Worm (Caenorhabditis elegans): ENCODE data around the gene spp-9.

spp-9 gene

DNA sequence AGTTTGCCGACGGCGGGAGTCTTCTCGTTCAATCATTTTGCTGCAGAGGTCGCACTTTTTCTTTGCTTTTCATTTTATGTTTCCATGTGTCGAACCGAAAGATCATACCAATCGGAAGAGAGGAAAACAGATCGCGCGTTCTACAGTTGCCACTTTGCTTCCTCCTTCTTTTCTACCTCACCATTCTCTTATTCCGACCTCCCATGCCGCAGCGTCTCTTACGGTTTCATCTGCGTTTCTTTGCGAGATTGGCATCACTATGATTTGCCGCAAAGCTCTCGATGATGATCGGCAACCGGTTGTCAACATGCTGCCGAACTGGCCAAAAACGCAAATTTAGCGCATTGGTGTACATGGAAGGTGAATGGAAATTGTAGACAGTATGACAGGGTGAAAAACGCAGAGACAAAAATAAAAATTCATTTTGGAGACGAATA lies 13.4 kb upstream of the spp-9 start (continued):
- no peak for TF ChIP-seq hlh-4 (tag; optimal IDR thresholded peaks at IDR 0.05)

ce11 chrX:11474605-11475385 lies 12.8 kb upstream of the spp-9 start:
- no peak for TF ChIP-seq ets-5 (GFP tag; IDR thresholded peaks at IDR 0.05)
- TF ChIP-seq mdl-1 (tag; optimal IDR thresholded peaks at IDR 0.05), result peak in 1 of 2 experiments; percentile 44
- TF ChIP-seq aly-2 (tag; optimal IDR thresholded peaks at IDR 0.05), result no peak
- no peak for TF ChIP-seq vab-15 (tag; optimal IDR thresholded peaks at IDR 0.05)
- no peak for TF ChIP-seq aha-1 (tag; optimal IDR thresholded peaks at IDR 0.05)
- peak; percentile 62 for TF ChIP-seq rnt-1 (tag; optimal IDR thresholded peaks at IDR 0.05)
- TF ChIP-seq lin-15B (tag; optimal IDR thresholded peaks at IDR 0.05), result no peak
- no peak for TF ChIP-seq lin-13 (GFP tag; optimal IDR thresholded peaks at IDR 0.05)
- no peak for TF ChIP-seq lir-3 (tag; optimal IDR thresholded peaks at IDR 0.05; ENCODE audit: poor library complexity)
- TF ChIP-seq ces-1 (GFP tag; optimal IDR thresholded peaks at IDR 0.05), result no peak
- no peak for TF ChIP-seq fkh-8 (tag; optimal IDR thresholded peaks at IDR 0.05)
- no peak for TF ChIP-seq egl-27 (tag; optimal IDR thresholded peaks at IDR 0.05)
- TF ChIP-seq nhr-77 (tag; optimal IDR thresholded peaks at IDR 0.05), result no peak
- peak; percentile 18 for TF ChIP-seq snu-23 (GFP tag; optimal IDR thresholded peaks at IDR 0.05)
- no peak for TF ChIP-seq efl-1 (optimal IDR thresholded peaks at IDR 0.05)
- peak in 1 of 2 experiments; percentile 37 for TF ChIP-seq efl-1 (GFP tag; optimal IDR thresholded peaks at IDR 0.05 in 1 of 2)
- TF ChIP-seq tlp-1 (tag; optimal IDR thresholded peaks at IDR 0.05), result no peak
- TF ChIP-seq C34B4.2 (tag; optimal IDR thresholded peaks at IDR 0.05), result no peak
- no peak for TF ChIP-seq fos-1 (tag; optimal IDR thresholded peaks at IDR 0.05)
- peak; percentile 53 for TF ChIP-seq unc-130 (tag; optimal IDR thresholded peaks at IDR 0.05)
- no peak for TF ChIP-seq snpc-4 (tag; optimal IDR thresholded peaks at IDR 0.05)
- no peak for TF ChIP-seq nhr-12 (tag; optimal IDR thresholded peaks at IDR 0.05)
- TF ChIP-seq lin-35 (GFP tag; optimal IDR thresholded peaks at IDR 0.05), result no peak
- no peak for TF ChIP-seq dsc-1 (tag; optimal IDR thresholded peaks at IDR 0.05)
- peak in 1 of 3 experiments; percentile 9 for TF ChIP-seq ceh-82 (tag; optimal IDR thresholded peaks at IDR 0.05)
- peak; percentile 46 for TF ChIP-seq fkh-10 (GFP tag; optimal IDR thresholded peaks at IDR 0.05)
- no peak for TF ChIP-seq C04F5.9 (tag; optimal IDR thresholded peaks at IDR 0.05)
- no peak for TF ChIP-seq sup-37 (GFP tag; optimal IDR thresholded peaks at IDR 0.05)
- TF ChIP-seq hpl-2 (GFP tag; optimal IDR thresholded peaks at IDR 0.05), result no peak
- no peak for TF ChIP-seq zag-1 (tag; optimal IDR thresholded peaks at IDR 0.05)
- TF ChIP-seq irx-1 (tag; optimal IDR thresholded peaks at IDR 0.05), result no peak
- TF ChIP-seq unc-30 (tag; optimal IDR thresholded peaks at IDR 0.05), result no peak
- no peak for TF ChIP-seq nhr-90 (tag; optimal IDR thresholded peaks at IDR 0.05; ENCODE audit: poor library complexity)
- no peak for TF ChIP-seq pag-3 (tag; optimal IDR thresholded peaks at IDR 0.05; ENCODE audit: borderline replicate concordance, insufficient read depth)
- TF ChIP-seq sptf-1 (tag; optimal IDR thresholded peaks at IDR 0.05), result no peak
- TF ChIP-seq mep-1 (tag; optimal IDR thresholded peaks at IDR 0.05), result peak; percentile 0
- peak; percentile 34; the same call in 1 of the 2 replicates for TF ChIP-seq nhr-19 (GFP tag; conservative IDR thresholded peaks at IDR 0.05)
- TF ChIP-seq swsn-7 (tag; optimal IDR thresholded peaks at IDR 0.05), result peak; percentile 3
- no peak for TF ChIP-seq F16B12.6 (tag; optimal IDR thresholded peaks at IDR 0.05)
- TF ChIP-seq unc-62 (GFP tag; optimal IDR thresholded peaks at IDR 0.05), result no peak
- TF ChIP-seq nhr-71 (tag; optimal IDR thresholded peaks at IDR 0.05), result peak; percentile 73
- TF ChIP-seq nhr-237 (tag; optimal IDR thresholded peaks at IDR 0.05), result no peak
- TF ChIP-seq ceh-90 (tag; optimal IDR thresholded peaks at IDR 0.05), result no peak
- TF ChIP-seq ceh-88 (GFP tag; IDR thresholded peaks at IDR 0.05), result no peak
- TF ChIP-seq lsy-2 (tag; optimal IDR thresholded peaks at IDR 0.05), result peak in 1 of 2 experiments; percentile 17
- TF ChIP-seq efl-3 (GFP tag; optimal IDR thresholded peaks at IDR 0.05), result no peak
- no peak for TF ChIP-seq unc-86 (tag; optimal IDR thresholded peaks at IDR 0.05)
- peak; percentile 39 for TF ChIP-seq nhr-20 (tag; optimal IDR thresholded peaks at IDR 0.05)
- peak; percentile 79 for TF ChIP-seq lin-14 (GFP tag; optimal IDR thresholded peaks at IDR 0.05)
- no peak for TF ChIP-seq blmp-1 (tag; optimal IDR thresholded peaks at IDR 0.05)
